Worm (Caenorhabditis elegans) whole organism, L1 larva: ENCODE results near the gene irld-19.

ENCODE experiments used
- C04F5.9 ChIP-seq: sonication (generic microtip); optimal IDR thresholded peaks from 2 replicates; lab custom pipeline; 2016; ENCODE audit warnings: missing genetic modification characterization, missing compliant biosample characterization
- aly-2 ChIP-seq: fragments of 150-350 bp; optimal IDR thresholded peaks from 2 replicates; lab custom pipeline; 2014; ENCODE audit warnings: missing biosample characterization, missing genetic modification characterization
- efl-1 ChIP-seq, 4 experiments: fragments of 150-350 bp; optimal IDR thresholded peaks in 3 of 4; peaks in 1 of 4; 1 replicate in 1 of 4; 2 replicates in 3 of 4; lab custom pipeline; 2014; ENCODE audit warnings: missing biosample characterization in 2 of 4, missing genetic modification characterization in 2 of 4, missing genetic modification reagents in 2 of 4
- mdl-1 ChIP-seq, 2 experiments: fragments of 150-350 bp; optimal IDR thresholded peaks; 2 replicates each; lab custom pipeline; 2014 to 2017; ENCODE audit warnings: missing biosample characterization in 2 of 2, missing genetic modification characterization in 2 of 2, inconsistent platforms in 1 of 2
- nhr-12 ChIP-seq: sonication (generic microtip); optimal IDR thresholded peaks from 2 replicates; lab custom pipeline; 2017; ENCODE audit warnings: missing biosample characterization, missing genetic modification characterization
- pax-3 ChIP-seq: fragments of 200-800 bp; sonication (Bioruptor generic); optimal IDR thresholded peaks from 2 replicates; lab custom pipeline; 2018; ENCODE audit warnings: mild to moderate bottlenecking, missing genetic modification characterization, moderate library complexity, missing compliant biosample characterization
- xbp-1 ChIP-seq: sonication (generic microtip); optimal IDR thresholded peaks from 2 replicates; lab custom pipeline; 2016; ENCODE audit warnings: missing genetic modification characterization, missing compliant biosample characterization

DNA sequence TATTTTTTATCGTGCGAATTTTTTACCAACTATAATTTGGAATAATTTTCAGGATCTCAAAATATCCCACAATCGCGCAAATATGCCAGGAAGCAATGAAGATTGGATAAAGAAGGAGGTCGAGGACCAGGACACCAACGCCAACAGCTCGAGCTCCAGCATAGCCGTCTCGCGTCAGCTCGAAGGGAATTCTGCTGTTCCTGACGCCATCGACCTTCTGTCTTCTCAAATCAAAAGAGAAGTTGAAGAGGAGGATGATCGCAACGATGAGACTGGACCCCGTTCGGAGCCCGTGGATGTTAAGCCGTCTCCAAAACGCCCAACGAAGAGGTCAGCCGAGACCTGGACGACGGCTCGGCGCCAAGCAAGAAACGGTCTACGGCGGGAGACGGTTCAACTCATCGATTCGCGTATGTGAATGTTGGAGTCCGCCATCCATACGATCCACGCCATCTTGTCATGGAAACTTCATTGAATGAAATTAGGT lies 17.7 kb downstream of the irld-19 start, which contains the start of gene Y111B2A.21:
- TF ChIP-seq nhr-12 (tag; lab: Kevin White, UChicago) (no peak), aly-2 (tag; lab: Kevin White, UChicago) (no peak), xbp-1 (tag; lab: Kevin White, UChicago) (no peak), pax-3 (tag; lab: Kevin White, UChicago) (no peak), C04F5.9 (tag; lab: Kevin White, UChicago) (no peak), mdl-1 (tag; optimal IDR thresholded peaks at IDR 0.05; lab: Kevin White, UChicago) (no peak), efl-1 (optimal IDR thresholded peaks at IDR 0.05; lab: Kevin White, UChicago) (no peak), efl-1 (GFP tag; optimal IDR thresholded peaks at IDR 0.05 in 1 of 2; lab: Kevin White, UChicago) (peak in 1 of 2 experiments; percentile 80)
